Fruit fly (Drosophila melanogaster): ENCODE results near the gene Oatp30B.

- TF ChIP-seq CG9705 (GFP tag; optimal IDR thresholded peaks at IDR 0.05): no peak
- TF ChIP-seq usp (GFP tag; optimal IDR thresholded peaks at IDR 0.05): no peak
Observed at dm6 chr2L:9589176-9589575, 68.2 kb downstream of the Oatp30B start, which contains the start of gene CG3841.
